Fruit fly (Drosophila melanogaster) whole organism, pupa: ENCODE results near the gene CG43168.

Experiments used
- CG10348 ChIP-seq: fragments of 200-800 bp; sonication (Bioruptor generic); IDR thresholded peaks from 2 replicates; pipeline ENCODE4 v1.3.6; 2022; ENCODE audit warnings: missing biosample characterization, missing genetic modification characterization
- CG12605 ChIP-seq: fragments of 200-800 bp; sonication (Bioruptor generic); IDR thresholded peaks from 2 replicates; pipeline ENCODE4 v1.3.6; 2022; ENCODE audit warnings: missing biosample characterization, missing genetic modification characterization
- CG13204 ChIP-seq: fragments of 200-800 bp; sonication (Bioruptor generic); optimal IDR thresholded peaks from 2 replicates; lab custom pipeline; 2018; ENCODE audit warnings: missing biosample characterization, mild to moderate bottlenecking, missing genetic modification characterization, moderate library complexity
- CG14655 ChIP-seq: fragments of 200-800 bp; sonication (Bioruptor generic); optimal IDR thresholded peaks from 3 replicates; lab custom pipeline; 2017; ENCODE audit warnings: mild to moderate bottlenecking, missing biosample characterization, missing genetic modification reagents, missing genetic modification characterization
- CG15710 ChIP-seq: fragments of 200-800 bp; sonication (Bioruptor generic); optimal IDR thresholded peaks from 2 replicates; lab custom pipeline; 2018; ENCODE audit warnings: missing biosample characterization, mild to moderate bottlenecking, missing genetic modification characterization, moderate library complexity
- CG17806 ChIP-seq: fragments of 200-800 bp; sonication (Bioruptor generic); optimal IDR thresholded peaks from 2 replicates; lab custom pipeline; 2018; ENCODE audit warnings: missing biosample characterization, mild to moderate bottlenecking, missing genetic modification characterization, moderate library complexity
- CG32121 ChIP-seq: fragments of 200-800 bp; sonication (Bioruptor generic); IDR thresholded peaks from 2 replicates; pipeline ENCODE4 v1.3.6; 2022; ENCODE audit warnings: missing biosample characterization, missing genetic modification characterization
- CG34367 ChIP-seq: fragments of 200-800 bp; sonication (Bioruptor generic); optimal IDR thresholded peaks from 2 replicates; lab custom pipeline; 2018; ENCODE audit warnings: missing biosample characterization, mild to moderate bottlenecking, missing genetic modification characterization
- CG8159 ChIP-seq: fragments of 200-800 bp; sonication (Bioruptor generic); optimal IDR thresholded peaks from 3 replicates; lab custom pipeline; 2018; ENCODE audit warnings: missing biosample characterization, mild to moderate bottlenecking, missing genetic modification characterization, moderate library complexity
- CG8301 ChIP-seq: fragments of 200-800 bp; sonication (Bioruptor generic); optimal IDR thresholded peaks from 2 replicates; lab custom pipeline; 2018; ENCODE audit warnings: missing biosample characterization, mild to moderate bottlenecking, missing genetic modification characterization
- CG9948 ChIP-seq: fragments of 200-800 bp; sonication (Bioruptor generic); optimal IDR thresholded peaks from 2 replicates; lab custom pipeline; 2018; ENCODE audit warnings: missing biosample characterization, mild to moderate bottlenecking, missing genetic modification characterization, moderate library complexity
- D1 ChIP-seq: fragments of 200-800 bp; sonication (Bioruptor generic); optimal IDR thresholded peaks from 2 replicates; lab custom pipeline; 2018; ENCODE audit warnings: missing biosample characterization, mild to moderate bottlenecking, missing genetic modification characterization, moderate library complexity
- EcR ChIP-seq: fragments of 200-800 bp; sonication (Bioruptor generic); optimal IDR thresholded peaks from 3 replicates; lab custom pipeline; 2019; ENCODE audit warnings: missing biosample characterization, missing genetic modification characterization, mild to moderate bottlenecking, moderate library complexity, missing genetic modification reagents
- Ets98B ChIP-seq: fragments of 200-800 bp; sonication (Bioruptor generic); IDR thresholded peaks from 2 replicates; pipeline ENCODE4 v1.3.6; 2022; ENCODE audit warnings: missing biosample characterization, missing genetic modification characterization
- Pif1B ChIP-seq: fragments of 200-800 bp; sonication (Bioruptor generic); optimal IDR thresholded peaks from 3 replicates; lab custom pipeline; 2016; ENCODE audit warnings: missing biosample characterization, missing genetic modification characterization
- Snoo ChIP-seq: fragments of 200-800 bp; sonication (Bioruptor generic); optimal IDR thresholded peaks from 3 replicates; lab custom pipeline; 2017; ENCODE audit warnings: missing biosample characterization, mild to moderate bottlenecking, missing genetic modification characterization, inconsistent platforms
- fd96Ca ChIP-seq: fragments of 200-800 bp; sonication (Bioruptor generic); IDR thresholded peaks from 3 replicates; pipeline ENCODE4 v1.3.6; 2022; ENCODE audit warnings: missing biosample characterization, missing genetic modification characterization
- gl ChIP-seq: fragments of 200-800 bp; sonication (Bioruptor generic); optimal IDR thresholded peaks from 2 replicates; lab custom pipeline; 2018; ENCODE audit warnings: missing biosample characterization, mild to moderate bottlenecking, missing genetic modification characterization
- rn ChIP-seq: fragments of 200-800 bp; sonication (Bioruptor generic); IDR thresholded peaks from 2 replicates; pipeline ENCODE4 v1.3.6; 2022; ENCODE audit warnings: missing biosample characterization, missing genetic modification characterization

The CG43168 gene

DNA sequence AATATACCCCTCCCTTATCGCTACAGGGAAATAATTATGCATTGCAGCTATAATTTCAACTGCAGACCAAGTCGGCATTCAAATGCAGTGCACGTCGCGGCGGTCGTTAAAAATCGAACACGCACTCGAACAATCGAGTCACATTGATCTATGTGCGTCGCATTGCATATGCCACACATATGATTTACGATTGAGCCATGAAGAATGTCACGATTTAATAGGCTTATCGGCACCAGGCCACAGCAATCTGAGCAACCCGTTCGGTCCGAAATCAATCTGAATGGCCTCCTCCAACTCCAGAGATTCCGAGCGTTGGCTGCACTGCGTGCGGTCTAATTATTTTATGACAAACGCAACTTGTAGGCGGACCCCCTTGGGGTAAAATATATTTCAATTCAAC lies 34.9 kb downstream of the CG43168 start:
- TF ChIP-seq CG13204 (GFP tag; lab: Kevin White, UChicago) (no peak), CG9948 (tag; lab: Kevin White, UChicago) (no peak), CG14655 (GFP tag; lab: Kevin White, UChicago) (no peak), Ets98B (GFP tag; lab: Robert Waterston, UW) (no peak), CG15710 (tag; lab: Kevin White, UChicago) (no peak), EcR (no peak), CG8159 (no peak), Pif1B (GFP tag; lab: Kevin White, UChicago) (no peak)

- TF ChIP-seq rn (GFP tag; lab: Robert Waterston, UW), result no peak
- TF ChIP-seq CG17806 (tag; lab: Kevin White, UChicago), result peak; percentile 35
- TF ChIP-seq CG14655 (GFP tag; lab: Kevin White, UChicago), result peak; percentile 35
- TF ChIP-seq CG8301 (tag; lab: Kevin White, UChicago), result peak; percentile 28
- TF ChIP-seq gl (tag; lab: Kevin White, UChicago), result no peak
- no peak for TF ChIP-seq Pif1B (GFP tag; lab: Kevin White, UChicago)
- peak; percentile 62 for TF ChIP-seq CG8159
- peak; percentile 44 for TF ChIP-seq CG9948 (tag; lab: Kevin White, UChicago)
- TF ChIP-seq CG15710 (tag; lab: Kevin White, UChicago), result peak; percentile 35
- peak; percentile 18 for TF ChIP-seq Snoo (tag; lab: Kevin White, UChicago)
These were observed 36.5 kb downstream of the CG43168 start for dm6 chr3L:6312029-6312623.

dm6 chr3L:6315693-6316092 lies 40.1 kb downstream of the CG43168 start:
- TF ChIP-seq Ets98B (GFP tag; lab: Robert Waterston, UW) (no peak), CG10348 (GFP tag; lab: Robert Waterston, UW) (no peak), Snoo (tag; lab: Kevin White, UChicago) (peak; percentile 11)
- TF ChIP-seq, all 21 proteins: peak for 1

DNA sequence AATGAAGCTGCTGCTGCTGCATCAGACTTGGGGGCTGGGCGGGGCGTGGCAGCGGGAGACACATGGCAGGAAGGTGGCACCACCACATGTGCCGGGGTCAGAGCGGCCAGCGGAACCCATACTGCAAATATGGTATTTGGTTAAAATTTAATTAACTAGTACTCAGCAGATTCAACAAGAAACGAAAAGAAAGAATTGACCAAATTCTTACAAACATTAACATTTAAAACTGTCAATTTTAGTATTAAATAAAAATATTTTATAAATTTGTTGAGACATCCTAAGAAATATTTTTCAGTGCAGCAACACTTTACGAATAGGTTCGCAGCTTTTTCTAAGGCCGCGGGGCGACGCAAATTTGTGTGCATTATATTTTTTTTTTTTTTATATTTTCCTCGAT lies 41.9 kb downstream of the CG43168 start:
- TF ChIP-seq CG8301 (tag; lab: Kevin White, UChicago) (peak; percentile 23), CG8159 (no peak), fd96Ca (0 out of 3 replicates have a peak, but pooled peaks have one; percentile 23), CG32121 (GFP tag; lab: Robert Waterston, UW) (peak; percentile 18; the same call in 1 of the 2 replicates), CG14655 (GFP tag; lab: Kevin White, UChicago) (peak; percentile 50), D1 (tag; lab: Kevin White, UChicago) (no peak)

DNA sequence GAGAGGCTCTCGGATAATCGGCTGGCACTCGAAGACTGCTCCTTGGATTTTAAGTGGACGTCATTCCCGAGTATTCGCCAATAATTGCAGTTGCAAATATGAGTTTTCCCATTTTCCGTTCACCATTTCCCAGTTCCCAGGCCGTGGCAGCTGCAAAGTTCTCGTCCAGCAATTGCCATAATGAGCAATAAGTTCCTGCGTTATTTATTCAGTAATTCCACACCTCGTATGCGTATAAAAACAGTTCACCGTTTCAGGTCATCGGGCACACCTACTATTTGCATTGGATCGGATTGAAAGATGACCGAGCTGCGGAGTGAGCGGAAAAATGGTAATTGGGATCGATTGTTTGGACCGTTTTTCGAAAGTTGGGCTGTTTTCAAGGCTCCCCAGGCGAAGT lies 44.7 kb downstream of the CG43168 start, which contains the start of gene Or65a:
Or65a (plus strand) TSS at position 301 of the 400 bp plus-strand sequence.
- TF ChIP-seq CG15710 (tag; lab: Kevin White, UChicago), result no peak
- TF ChIP-seq, all 21 proteins: peak for 0

DNA sequence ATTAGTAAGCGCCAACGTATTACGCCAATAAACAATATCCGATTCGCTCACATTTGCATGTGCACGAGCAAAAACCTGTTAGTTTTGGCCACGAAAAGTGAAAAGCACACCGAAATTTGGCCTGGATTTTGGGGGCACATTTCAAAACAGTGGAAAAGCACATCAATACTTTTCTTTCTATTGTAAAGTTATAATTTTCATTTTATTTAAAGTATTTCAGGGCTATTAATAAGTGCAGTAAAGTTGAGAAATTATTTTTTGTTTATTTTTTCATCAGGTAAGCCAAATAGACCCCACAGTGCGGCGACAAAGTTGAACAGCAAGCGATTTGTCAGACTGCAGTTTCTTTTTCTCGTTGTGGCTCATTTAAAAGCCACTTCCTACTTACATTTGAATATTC lies 47.1 kb downstream of the CG43168 start:
- no peak for TF ChIP-seq CG34367 (tag; lab: Kevin White, UChicago)
- TF ChIP-seq Ets98B (GFP tag; lab: Robert Waterston, UW), result peak; percentile 66

DNA sequence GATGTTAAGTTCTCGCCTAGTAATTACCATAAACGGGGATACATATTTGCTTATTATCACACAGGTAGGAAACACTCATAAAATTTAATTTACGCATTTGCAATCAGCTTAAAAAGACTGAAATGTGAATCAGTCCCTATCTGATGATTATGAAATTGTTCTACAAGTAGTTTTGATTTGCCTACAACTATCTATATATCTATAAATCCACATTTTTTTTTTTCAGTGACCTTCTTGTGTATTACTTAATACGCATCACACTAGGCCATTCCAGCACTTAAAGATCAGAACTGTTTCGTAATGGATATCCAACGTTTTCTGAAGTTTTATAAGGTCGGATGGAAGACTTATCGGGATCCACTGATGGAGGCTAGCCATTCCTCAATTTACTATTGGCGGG lies 49.7 kb downstream of the CG43168 start, which contains the start of gene Or65b:
Or65b (plus strand) TSS at position 301 of the 400 bp plus-strand sequence.
- TF ChIP-seq CG8301 (tag; lab: Kevin White, UChicago), result no peak
- TF ChIP-seq CG34367 (tag; lab: Kevin White, UChicago), result no peak
- TF ChIP-seq gl (tag; lab: Kevin White, UChicago), result no peak
- TF ChIP-seq CG32121 (GFP tag; lab: Robert Waterston, UW), result no peak
- TF ChIP-seq CG12605, result no peak
- no peak for TF ChIP-seq CG8159
- no peak for TF ChIP-seq CG9948 (tag; lab: Kevin White, UChicago)
- TF ChIP-seq, all 21 proteins: peak for 0
